Fruit fly (Drosophila melanogaster) whole organism, embryonic: ENCODE measurements around the gene Pex7.

Experiments
- B-H2 ChIP-seq: fragments of 200-800 bp; sonication (Bioruptor generic); optimal IDR thresholded peaks from 2 replicates; lab custom pipeline; 2018; ENCODE audit warnings: missing biosample characterization, mild to moderate bottlenecking, missing genetic modification characterization
- CG11696 ChIP-seq: fragments of 200-800 bp; sonication (Bioruptor generic); IDR thresholded peaks from 2 replicates; pipeline ENCODE4 v1.3.6; 2022; ENCODE audit warnings: missing biosample characterization, missing genetic modification characterization
- CG12219 ChIP-seq: fragments of 200-800 bp; sonication (Bioruptor generic); optimal IDR thresholded peaks from 3 replicates; lab custom pipeline; 2018; ENCODE audit warnings: missing biosample characterization, mild to moderate bottlenecking, missing genetic modification characterization
- CG12942 ChIP-seq: fragments of 200-800 bp; sonication (Bioruptor generic); optimal IDR thresholded peaks from 3 replicates; lab custom pipeline; 2016; ENCODE audit warnings: missing biosample characterization, missing genetic modification characterization
- CG14667 ChIP-seq: fragments of 200-800 bp; sonication (Bioruptor generic); IDR thresholded peaks from 2 replicates; pipeline ENCODE4 v1.3.6; 2022; ENCODE audit warnings: missing biosample characterization, missing genetic modification characterization
- CG15269 ChIP-seq: fragments of 200-800 bp; sonication (Bioruptor generic); optimal IDR thresholded peaks from 2 replicates; lab custom pipeline; 2018; ENCODE audit warnings: missing biosample characterization, mild to moderate bottlenecking, missing genetic modification characterization, moderate library complexity
- CG1529 ChIP-seq: fragments of 200-800 bp; sonication (Bioruptor generic); optimal IDR thresholded peaks from 3 replicates; lab custom pipeline; 2018; ENCODE audit warnings: missing biosample characterization, missing genetic modification characterization
- CG1603 ChIP-seq: fragments of 200-800 bp; sonication (Bioruptor generic); optimal IDR thresholded peaks from 2 replicates; lab custom pipeline; 2019; ENCODE audit warnings: missing biosample characterization, mild to moderate bottlenecking, missing genetic modification characterization, moderate library complexity
- CG17361 ChIP-seq: fragments of 200-800 bp; sonication (Bioruptor generic); IDR thresholded peaks from 3 replicates; pipeline ENCODE4 v1.3.6; 2022; ENCODE audit warnings: missing biosample characterization, missing genetic modification characterization
- CG2678 ChIP-seq: fragments of 200-800 bp; sonication (Bioruptor generic); optimal IDR thresholded peaks from 3 replicates; lab custom pipeline; 2019; ENCODE audit warnings: missing biosample characterization, mild to moderate bottlenecking, missing genetic modification characterization, moderate library complexity
- CG3065 ChIP-seq: fragments of 200-800 bp; sonication (Bioruptor generic); optimal IDR thresholded peaks from 2 replicates; lab custom pipeline; 2016; ENCODE audit warnings: missing biosample characterization, missing genetic modification characterization
- CG32772 ChIP-seq: fragments of 200-800 bp; sonication (Bioruptor generic); IDR thresholded peaks from 2 replicates; pipeline ENCODE4 v1.3.6; 2022; ENCODE audit warnings: missing biosample characterization, missing genetic modification characterization
- CG34376 ChIP-seq: fragments of 200-800 bp; sonication (Bioruptor generic); optimal IDR thresholded peaks from 2 replicates; lab custom pipeline; 2018; ENCODE audit warnings: missing biosample characterization, mild to moderate bottlenecking, missing genetic modification characterization
- CG3838 ChIP-seq: fragments of 200-800 bp; sonication (Bioruptor generic); optimal IDR thresholded peaks from 3 replicates; lab custom pipeline; 2016; ENCODE audit warnings: missing biosample characterization, missing genetic modification characterization
- CG4282 ChIP-seq: fragments of 200-800 bp; sonication (Bioruptor generic); optimal IDR thresholded peaks from 2 replicates; lab custom pipeline; 2016; ENCODE audit warnings: missing biosample characterization, missing genetic modification characterization
- CG43689 ChIP-seq: fragments of 200-800 bp; sonication (Bioruptor generic); IDR thresholded peaks from 2 replicates; pipeline ENCODE4 v1.3.6; 2022; ENCODE audit warnings: missing biosample characterization, missing genetic modification characterization
- CG6683 ChIP-seq: fragments of 200-800 bp; sonication (Bioruptor generic); optimal IDR thresholded peaks from 2 replicates; lab custom pipeline; 2017; ENCODE audit warnings: missing biosample characterization, mild to moderate bottlenecking, missing genetic modification characterization, missing genetic modification reagents
- CG6813 ChIP-seq: fragments of 200-800 bp; sonication (Bioruptor generic); optimal IDR thresholded peaks from 2 replicates; lab custom pipeline; 2017; ENCODE audit warnings: missing biosample characterization, missing genetic modification characterization, mild to moderate bottlenecking, moderate library complexity, missing genetic modification reagents
- CG8290 ChIP-seq, 3 experiments: fragments of 200-800 bp; sonication (Bioruptor generic); optimal IDR thresholded peaks; 2 replicates each; lab custom pipeline; 2016 to 2019; ENCODE audit warnings: missing biosample characterization in 3 of 3, missing genetic modification characterization in 3 of 3, mild to moderate bottlenecking in 2 of 3, moderate library complexity in 1 of 3
- CHES-1-like ChIP-seq: fragments of 200-800 bp; sonication (Bioruptor generic); optimal IDR thresholded peaks from 2 replicates; lab custom pipeline; 2016; ENCODE audit warnings: missing biosample characterization, missing genetic modification characterization
- Gsc ChIP-seq: fragments of 200-800 bp; sonication (Bioruptor generic); IDR thresholded peaks from 2 replicates; pipeline ENCODE4 v1.3.6; 2022; ENCODE audit warnings: missing biosample characterization, missing genetic modification characterization
- HLH4C ChIP-seq: fragments of 200-800 bp; sonication (Bioruptor generic); IDR thresholded peaks from 3 replicates; pipeline ENCODE4 v1.3.6; 2022; ENCODE audit warnings: missing biosample characterization, missing genetic modification characterization; ENCODE audit not compliant: partially characterized antibody
- Jarid2 ChIP-seq: fragments of 200-800 bp; sonication (Bioruptor generic); optimal IDR thresholded peaks from 3 replicates; lab custom pipeline; 2017; ENCODE audit warnings: mild to moderate bottlenecking, missing biosample characterization, missing genetic modification reagents, missing genetic modification characterization
- NC2α ChIP-seq: fragments of 200-800 bp; sonication (Bioruptor generic); optimal IDR thresholded peaks from 2 replicates; lab custom pipeline; 2016; ENCODE audit warnings: missing biosample characterization, missing genetic modification characterization
- NK7.1 ChIP-seq: fragments of 200-800 bp; sonication (Bioruptor generic); optimal IDR thresholded peaks from 3 replicates; lab custom pipeline; 2016; ENCODE audit warnings: missing biosample characterization, missing genetic modification characterization
- Oli ChIP-seq: fragments of 200-800 bp; sonication (Bioruptor generic); optimal IDR thresholded peaks from 2 replicates; lab custom pipeline; 2018; ENCODE audit warnings: missing biosample characterization, mild to moderate bottlenecking, missing genetic modification characterization, moderate library complexity
- PHDP ChIP-seq: fragments of 200-800 bp; sonication (Bioruptor generic); optimal IDR thresholded peaks from 3 replicates; lab custom pipeline; 2018; ENCODE audit warnings: missing biosample characterization, mild to moderate bottlenecking, missing genetic modification characterization, moderate library complexity
- Poxn ChIP-seq: fragments of 200-800 bp; sonication (Bioruptor generic); IDR thresholded peaks from 2 replicates; pipeline ENCODE4 v1.3.6; 2022; ENCODE audit warnings: missing biosample characterization, missing genetic modification characterization
- TFAM ChIP-seq: fragments of 200-800 bp; sonication (Bioruptor generic); optimal IDR thresholded peaks from 2 replicates; lab custom pipeline; 2017; ENCODE audit warnings: missing biosample characterization, missing genetic modification characterization, inconsistent platforms
- Tbp ChIP-seq: fragments of >200 bp; optimal IDR thresholded peaks from 2 replicates; lab custom pipeline; 2018; ENCODE audit warnings: missing biosample characterization, missing genetic modification characterization
- aop ChIP-seq: fragments of 200-800 bp; sonication (Bioruptor generic); IDR thresholded peaks from 2 replicates; pipeline ENCODE4 v1.3.6; 2022; ENCODE audit warnings: missing biosample characterization, missing genetic modification characterization
- ase ChIP-seq: fragments of 200-800 bp; sonication (Bioruptor generic); IDR thresholded peaks from 3 replicates; pipeline ENCODE4 v1.3.6; 2022; ENCODE audit warnings: missing biosample characterization, missing genetic modification characterization
- bab2 ChIP-seq: fragments of 200-800 bp; sonication (Bioruptor generic); optimal IDR thresholded peaks from 2 replicates; lab custom pipeline; 2016; ENCODE audit warnings: missing biosample characterization, missing genetic modification characterization
- cato ChIP-seq: fragments of 200-800 bp; sonication (Bioruptor generic); optimal IDR thresholded peaks from 2 replicates; lab custom pipeline; 2016; ENCODE audit warnings: missing biosample characterization, missing genetic modification characterization, borderline replicate concordance
- cg ChIP-seq: fragments of 200-800 bp; sonication (Bioruptor generic); optimal IDR thresholded peaks from 3 replicates; lab custom pipeline; 2019; ENCODE audit warnings: missing biosample characterization, mild to moderate bottlenecking, missing genetic modification characterization, moderate library complexity
- disco-r ChIP-seq: fragments of 200-800 bp; sonication (Bioruptor generic); optimal IDR thresholded peaks from 2 replicates; lab custom pipeline; 2016; ENCODE audit warnings: missing biosample characterization, missing genetic modification characterization
- dysf ChIP-seq: fragments of 200-800 bp; sonication (Bioruptor generic); IDR thresholded peaks from 3 replicates; pipeline ENCODE4 v1.3.6; 2022; ENCODE audit warnings: missing biosample characterization, missing genetic modification characterization
- fd102C ChIP-seq: fragments of 200-800 bp; sonication (Bioruptor generic); optimal IDR thresholded peaks from 2 replicates; lab custom pipeline; 2018; ENCODE audit warnings: missing biosample characterization, mild to moderate bottlenecking, missing genetic modification characterization, moderate library complexity
- fu2 ChIP-seq: fragments of 200-800 bp; sonication (Bioruptor generic); optimal IDR thresholded peaks from 2 replicates; lab custom pipeline; 2016; ENCODE audit warnings: missing biosample characterization, missing genetic modification characterization
- gem ChIP-seq: fragments of 200-800 bp; sonication (Bioruptor generic); optimal IDR thresholded peaks from 2 replicates; lab custom pipeline; 2019; ENCODE audit warnings: missing biosample characterization, mild to moderate bottlenecking, missing genetic modification characterization, moderate library complexity
- grau ChIP-seq: fragments of 200-800 bp; optimal IDR thresholded peaks from 3 replicates; lab custom pipeline; 2019; ENCODE audit warnings: missing biosample characterization, mild to moderate bottlenecking, missing genetic modification characterization, moderate library complexity
- gsb ChIP-seq: fragments of 200-800 bp; sonication (Bioruptor generic); IDR thresholded peaks from 2 replicates; pipeline ENCODE4 v1.3.6; 2022; ENCODE audit warnings: missing biosample characterization, missing genetic modification characterization
- h ChIP-seq: fragments of >200 bp; optimal IDR thresholded peaks from 2 replicates; lab custom pipeline; 2017
- kay ChIP-seq: fragments of 200-800 bp; sonication (Bioruptor generic); optimal IDR thresholded peaks from 2 replicates; lab custom pipeline; 2016; ENCODE audit warnings: missing biosample characterization, missing genetic modification characterization
- kni ChIP-seq: fragments of 200-800 bp; sonication (Bioruptor generic); optimal IDR thresholded peaks from 3 replicates; lab custom pipeline; 2017; ENCODE audit warnings: mild to moderate bottlenecking, missing biosample characterization, missing genetic modification reagents, missing genetic modification characterization
- maf-S ChIP-seq: fragments of 200-800 bp; sonication (Bioruptor generic); optimal IDR thresholded peaks from 2 replicates; lab custom pipeline; 2016; ENCODE audit warnings: missing biosample characterization, missing genetic modification characterization
- psq ChIP-seq: fragments of 200-800 bp; sonication (Bioruptor generic); optimal IDR thresholded peaks from 2 replicates; lab custom pipeline; 2017; ENCODE audit warnings: missing biosample characterization, missing genetic modification characterization
- sob ChIP-seq: fragments of 200-800 bp; sonication (Bioruptor generic); IDR thresholded peaks from 2 replicates; pipeline ENCODE4 v1.3.6; 2022; ENCODE audit warnings: missing biosample characterization, missing genetic modification characterization
- ssp ChIP-seq: fragments of 200-800 bp; sonication (Bioruptor generic); IDR thresholded peaks from 2 replicates; pipeline ENCODE4 v1.3.6; 2022; ENCODE audit warnings: missing biosample characterization, missing genetic modification characterization
- stc ChIP-seq: fragments of 200-800 bp; sonication (Bioruptor generic); IDR thresholded peaks from 2 replicates; pipeline ENCODE4 v1.3.6; 2022; ENCODE audit warnings: missing biosample characterization, missing genetic modification characterization
- tin ChIP-seq: fragments of 200-800 bp; sonication (Bioruptor generic); optimal IDR thresholded peaks from 3 replicates; lab custom pipeline; 2016; ENCODE audit warnings: missing biosample characterization, missing genetic modification characterization
- wek ChIP-seq: fragments of 200-800 bp; sonication (Bioruptor generic); optimal IDR thresholded peaks from 3 replicates; lab custom pipeline; 2018; ENCODE audit warnings: missing biosample characterization, mild to moderate bottlenecking, missing genetic modification characterization, moderate library complexity

The Pex7 gene

dm6 chr3L:8689675-8690074 is 42.7 kb downstream of the Pex7 start (continued):
- TF ChIP-seq Poxn (GFP tag; lab: Robert Waterston, UW) (no peak), NK7.1 (GFP tag; lab: Kevin White, UChicago) (no peak), CG8290 (GFP tag; optimal IDR thresholded peaks at IDR 0.05; lab: Kevin White, UChicago) (no peak), CG8290 (tag; optimal IDR thresholded peaks at IDR 0.05; lab: Kevin White, UChicago) (peak in 1 of 2 experiments; percentile 82), B-H2 (GFP tag; lab: Kevin White, UChicago) (peak; percentile 34), CG15269 (peak; percentile 21), CG6683 (GFP tag; lab: Kevin White, UChicago) (peak; percentile 46), CG1603 (tag; lab: Kevin White, UChicago) (peak; percentile 14), HLH4C (GFP tag; lab: Robert Waterston, UW) (no peak), TFAM (GFP tag; lab: Kevin White, UChicago) (no peak), CG14667 (GFP tag; lab: Robert Waterston, UW) (no peak), CG6813 (peak; percentile 76), Oli (no peak), CG17361 (0 out of 3 replicates have a peak, but pooled peaks have one; percentile 25), PHDP (tag; lab: Kevin White, UChicago) (peak; percentile 47), Tbp (GFP tag; lab: Kevin White, UChicago) (no peak), grau (peak; percentile 73), CG12219 (GFP tag; lab: Kevin White, UChicago) (no peak), ase (GFP tag; lab: Robert Waterston, UW) (no peak), Gsc (GFP tag; lab: Robert Waterston, UW) (no peak), CG3838 (no peak), fd102C (GFP tag; lab: Kevin White, UChicago) (no peak), CG3065 (GFP tag; lab: Kevin White, UChicago) (no peak), tin (GFP tag; lab: Kevin White, UChicago) (no peak), maf-S (no peak), aop (GFP tag; lab: Robert Waterston, UW) (no peak), dysf (GFP tag; lab: Robert Waterston, UW) (peak; percentile 17; the same call in 1 of the 3 replicates), kay (GFP tag; lab: Kevin White, UChicago) (no peak), NC2α (GFP tag; lab: Kevin White, UChicago) (no peak), gsb (peak; percentile 53), sob (GFP tag; lab: Robert Waterston, UW) (peak; percentile 71; the same call in 1 of the 2 replicates), CG43689 (GFP tag; lab: Robert Waterston, UW) (no peak), CG2678 (tag; lab: Kevin White, UChicago) (peak; percentile 56), Jarid2 (GFP tag; lab: Kevin White, UChicago) (peak; percentile 29), h (lab: Kevin White, UChicago) (no peak), CG11696 (GFP tag; lab: Robert Waterston, UW) (no peak), stc (GFP tag; lab: Robert Waterston, UW) (no peak), disco-r (GFP tag; lab: Kevin White, UChicago) (peak; percentile 28), psq (GFP tag; lab: Kevin White, UChicago) (no peak), fu2 (GFP tag; lab: Kevin White, UChicago) (no peak), CG1529 (GFP tag; lab: Kevin White, UChicago) (no peak), kni (GFP tag; lab: Kevin White, UChicago) (no peak), CG4282 (no peak), ssp (GFP tag; lab: Robert Waterston, UW) (no peak), cato (GFP tag; lab: Kevin White, UChicago) (no peak), CHES-1-like (GFP tag; lab: Kevin White, UChicago) (peak; percentile 5), wek (GFP tag; lab: Kevin White, UChicago) (peak; percentile 5), CG34376 (GFP tag; lab: Kevin White, UChicago) (peak; percentile 7), CG12942 (GFP tag; lab: Kevin White, UChicago) (no peak), cg (GFP tag; lab: Kevin White, UChicago) (no peak), bab2 (peak; percentile 45), gem (tag; lab: Kevin White, UChicago) (peak; percentile 37), CG32772 (no peak)
